Fruit fly (Drosophila melanogaster) whole organism, embryonic: ENCODE measurements around the gene Sgp.

Source experiments
- Ada2b ChIP-seq: fragments of 200-800 bp; sonication (Bioruptor generic); IDR thresholded peaks from 2 replicates; pipeline ENCODE4 v1.3.6; 2022; ENCODE audit warnings: missing biosample characterization, missing genetic modification characterization
- Aef1 ChIP-seq: fragments of 200-800 bp; sonication (Bioruptor generic); IDR thresholded peaks from 3 replicates; pipeline ENCODE4 v1.3.6; 2022; ENCODE audit warnings: missing biosample characterization, missing genetic modification characterization
- Awh ChIP-seq: fragments of 200-800 bp; sonication (Bioruptor generic); IDR thresholded peaks from 2 replicates; pipeline ENCODE4, ENCODE4 v1.3.6; 2022; ENCODE audit warnings: missing biosample characterization, missing genetic modification characterization
- Bgb ChIP-seq: fragments of 200-800 bp; sonication (Bioruptor generic); IDR thresholded peaks from 2 replicates; pipeline ENCODE4 v1.3.6; 2022; ENCODE audit warnings: missing biosample characterization, missing genetic modification characterization; ENCODE audit not compliant: partially characterized antibody
- C15 ChIP-seq: fragments of 200-800 bp; sonication (Bioruptor generic); IDR thresholded peaks from 3 replicates; pipeline ENCODE4 v1.3.6; 2022; ENCODE audit warnings: missing biosample characterization, missing genetic modification characterization
- CG11093 ChIP-seq: fragments of 200-800 bp; sonication (Bioruptor generic); IDR thresholded peaks from 3 replicates; pipeline ENCODE4 v1.3.6; 2022; ENCODE audit warnings: missing biosample characterization, missing genetic modification characterization
- CG11723 ChIP-seq: fragments of 200-800 bp; sonication (Bioruptor generic); optimal IDR thresholded peaks from 2 replicates; lab custom pipeline; 2017; ENCODE audit warnings: missing biosample characterization, mild to moderate bottlenecking, missing genetic modification characterization
- CG12155 ChIP-seq: fragments of 200-800 bp; sonication (Bioruptor generic); optimal IDR thresholded peaks from 3 replicates; lab custom pipeline; 2016; ENCODE audit warnings: missing biosample characterization, missing genetic modification characterization
- CG12769 ChIP-seq: fragments of 200-800 bp; sonication (Bioruptor generic); optimal IDR thresholded peaks from 2 replicates; lab custom pipeline; 2019; ENCODE audit warnings: missing biosample characterization, mild to moderate bottlenecking, missing genetic modification characterization, moderate library complexity
- CG14965 ChIP-seq: fragments of 200-800 bp; sonication (Bioruptor generic); optimal IDR thresholded peaks from 2 replicates; lab custom pipeline; 2016; ENCODE audit warnings: missing biosample characterization, missing genetic modification characterization, borderline replicate concordance
- CG15514 ChIP-seq: fragments of 200-800 bp; sonication (Bioruptor generic); optimal IDR thresholded peaks from 3 replicates; lab custom pipeline; 2017; ENCODE audit warnings: missing biosample characterization, missing genetic modification characterization, mild to moderate bottlenecking, moderate library complexity, missing genetic modification reagents
- CG17328 ChIP-seq: fragments of 200-800 bp; sonication (Bioruptor generic); IDR thresholded peaks from 2 replicates; pipeline ENCODE4 v1.3.6; 2022; ENCODE audit warnings: missing biosample characterization, missing genetic modification characterization
- CG2116 ChIP-seq: fragments of 200-800 bp; sonication (Bioruptor generic); optimal IDR thresholded peaks from 3 replicates; lab custom pipeline; 2018; ENCODE audit warnings: missing biosample characterization, mild to moderate bottlenecking, missing genetic modification characterization
- CG2199 ChIP-seq: fragments of 200-800 bp; sonication (Bioruptor generic); IDR thresholded peaks from 3 replicates; pipeline ENCODE4 v1.3.6; 2022; ENCODE audit warnings: missing biosample characterization, missing genetic modification characterization
- CG31224 ChIP-seq: fragments of 200-800 bp; sonication (Bioruptor generic); IDR thresholded peaks from 2 replicates; pipeline ENCODE4 v1.3.6; 2022; ENCODE audit warnings: missing biosample characterization, missing genetic modification characterization
- CG31441 ChIP-seq: fragments of 200-800 bp; sonication (Bioruptor generic); IDR thresholded peaks from 2 replicates; pipeline ENCODE4 v1.3.6; 2022; ENCODE audit warnings: missing biosample characterization, missing genetic modification characterization
- CG32532 ChIP-seq: fragments of 200-800 bp; sonication (Bioruptor generic); IDR thresholded peaks from 2 replicates; pipeline ENCODE4 v1.3.6; 2022; ENCODE audit warnings: missing biosample characterization, missing genetic modification characterization
- CG6254 ChIP-seq: fragments of 200-800 bp; sonication (Bioruptor generic); optimal IDR thresholded peaks from 3 replicates; lab custom pipeline; 2017; ENCODE audit warnings: mild to moderate bottlenecking, missing biosample characterization, missing genetic modification reagents, missing genetic modification characterization
- CG6813 ChIP-seq: fragments of 200-800 bp; sonication (Bioruptor generic); optimal IDR thresholded peaks from 2 replicates; lab custom pipeline; 2017; ENCODE audit warnings: missing biosample characterization, missing genetic modification characterization, mild to moderate bottlenecking, moderate library complexity, missing genetic modification reagents
- CG7372 ChIP-seq: fragments of 200-800 bp; sonication (Bioruptor generic); IDR thresholded peaks from 2 replicates; pipeline ENCODE4 v1.3.6; 2022; ENCODE audit warnings: missing biosample characterization, missing genetic modification characterization
- CG7839 ChIP-seq: fragments of 200-800 bp; sonication (Bioruptor generic); optimal IDR thresholded peaks from 3 replicates; lab custom pipeline; 2018; ENCODE audit warnings: missing biosample characterization, mild to moderate bottlenecking, missing genetic modification characterization, moderate library complexity
- CG7928 ChIP-seq: fragments of 200-800 bp; sonication (Bioruptor generic); optimal IDR thresholded peaks from 2 replicates; lab custom pipeline; 2017; ENCODE audit warnings: missing biosample characterization, mild to moderate bottlenecking, missing genetic modification characterization
- CG7987 ChIP-seq: fragments of 200-800 bp; sonication (Bioruptor generic); optimal IDR thresholded peaks from 2 replicates; lab custom pipeline; 2018; ENCODE audit warnings: missing biosample characterization, mild to moderate bottlenecking, missing genetic modification characterization, moderate library complexity
- CoRest ChIP-seq: fragments of 200-800 bp; sonication (Bioruptor generic); optimal IDR thresholded peaks from 3 replicates; lab custom pipeline; 2018; ENCODE audit warnings: missing biosample characterization, mild to moderate bottlenecking, missing genetic modification characterization, moderate library complexity
- D19A ChIP-seq: fragments of 200-800 bp; optimal IDR thresholded peaks from 3 replicates; lab custom pipeline; 2019; ENCODE audit warnings: missing biosample characterization, mild to moderate bottlenecking, missing genetic modification characterization, moderate library complexity
- Dbx ChIP-seq: fragments of 200-800 bp; sonication (Bioruptor generic); IDR thresholded peaks from 3 replicates; pipeline ENCODE4 v1.3.6; 2022; ENCODE audit warnings: missing biosample characterization, missing genetic modification characterization
- HHEX ChIP-seq: fragments of 200-800 bp; sonication (Bioruptor generic); optimal IDR thresholded peaks from 3 replicates; lab custom pipeline; 2017; ENCODE audit warnings: missing biosample characterization, mild to moderate bottlenecking, missing genetic modification characterization, missing genetic modification reagents
- Med ChIP-seq: fragments of 200-800 bp; sonication (Bioruptor generic); peaks from one replicate; lab custom pipeline; 2016; ENCODE audit warnings: missing biosample characterization, missing genetic modification characterization, mild to moderate bottlenecking, inconsistent platforms, moderate library complexity
- Optix ChIP-seq: fragments of 200-800 bp; sonication (Bioruptor generic); IDR thresholded peaks from 3 replicates; pipeline ENCODE4 v1.3.6; 2022; ENCODE audit warnings: missing biosample characterization, missing genetic modification characterization
- Ptx1 ChIP-seq: fragments of 200-800 bp; sonication (Bioruptor generic); IDR thresholded peaks from 2 replicates; pipeline ENCODE4 v1.3.6; 2022; ENCODE audit warnings: missing biosample characterization, missing genetic modification characterization
- Sin3A ChIP-seq: fragments of >200 bp; optimal IDR thresholded peaks from 2 replicates; lab custom pipeline; 2018
- Sry-δ ChIP-seq: fragments of 200-800 bp; sonication (Bioruptor generic); optimal IDR thresholded peaks from 2 replicates; lab custom pipeline; 2016; ENCODE audit warnings: missing biosample characterization, missing genetic modification characterization
- Taf1 ChIP-seq: fragments of 200-800 bp; sonication (Bioruptor generic); IDR thresholded peaks from 2 replicates; pipeline ENCODE4 v1.3.6; 2022; ENCODE audit warnings: missing biosample characterization, missing genetic modification characterization
- YL-1 ChIP-seq: fragments of 200-800 bp; sonication (Bioruptor generic); optimal IDR thresholded peaks from 3 replicates; lab custom pipeline; 2017; ENCODE audit warnings: missing biosample characterization, mild to moderate bottlenecking, missing genetic modification characterization
- ap ChIP-seq: fragments of 200-800 bp; sonication (Bioruptor generic); IDR thresholded peaks from 2 replicates; pipeline ENCODE4 v1.3.6; 2022; ENCODE audit warnings: missing biosample characterization, missing genetic modification characterization
- bab2 ChIP-seq: fragments of 200-800 bp; sonication (Bioruptor generic); optimal IDR thresholded peaks from 2 replicates; lab custom pipeline; 2016; ENCODE audit warnings: missing biosample characterization, missing genetic modification characterization
- caup ChIP-seq: fragments of 200-800 bp; sonication (Bioruptor generic); optimal IDR thresholded peaks from 3 replicates; lab custom pipeline; 2017; ENCODE audit warnings: missing biosample characterization, mild to moderate bottlenecking, missing genetic modification characterization, moderate library complexity; ENCODE audit not compliant: severe bottlenecking
- cg ChIP-seq: fragments of 200-800 bp; sonication (Bioruptor generic); optimal IDR thresholded peaks from 3 replicates; lab custom pipeline; 2019; ENCODE audit warnings: missing biosample characterization, mild to moderate bottlenecking, missing genetic modification characterization, moderate library complexity
- dm ChIP-seq: fragments of 200-800 bp; sonication (Bioruptor generic); optimal IDR thresholded peaks from 3 replicates; lab custom pipeline; 2016; ENCODE audit warnings: missing biosample characterization, missing genetic modification characterization
- eve ChIP-seq, 2 experiments: fragments of >200 bp; optimal IDR thresholded peaks; 2 replicates each; lab custom pipeline; 2017; ENCODE audit warnings: missing biosample characterization in 2 of 2, missing genetic modification characterization in 2 of 2
- hbn ChIP-seq: fragments of 200-800 bp; sonication (Bioruptor generic); IDR thresholded peaks from 2 replicates; pipeline ENCODE4 v1.3.6; 2022; ENCODE audit warnings: missing biosample characterization, missing genetic modification characterization; ENCODE audit not compliant: partially characterized antibody
- inv ChIP-seq: fragments of 200-800 bp; sonication (Bioruptor generic); IDR thresholded peaks from 2 replicates; pipeline ENCODE4 v1.3.6; 2022; ENCODE audit warnings: missing biosample characterization, missing genetic modification characterization; ENCODE audit not compliant: partially characterized antibody
- kay ChIP-seq: fragments of 200-800 bp; sonication (Bioruptor generic); optimal IDR thresholded peaks from 2 replicates; lab custom pipeline; 2016; ENCODE audit warnings: missing biosample characterization, missing genetic modification characterization
- kni ChIP-seq: fragments of 200-800 bp; sonication (Bioruptor generic); optimal IDR thresholded peaks from 3 replicates; lab custom pipeline; 2017; ENCODE audit warnings: mild to moderate bottlenecking, missing biosample characterization, missing genetic modification reagents, missing genetic modification characterization
- mirr ChIP-seq: fragments of 200-800 bp; sonication (Bioruptor generic); optimal IDR thresholded peaks from 3 replicates; lab custom pipeline; 2018; ENCODE audit warnings: missing biosample characterization, mild to moderate bottlenecking, missing genetic modification characterization
- scrt ChIP-seq: fragments of 200-800 bp; sonication (Bioruptor generic); optimal IDR thresholded peaks from 2 replicates; lab custom pipeline; 2018; ENCODE audit warnings: missing biosample characterization, mild to moderate bottlenecking, missing genetic modification characterization, moderate library complexity
- sisA ChIP-seq: fragments of 200-800 bp; sonication (Bioruptor generic); IDR thresholded peaks from 2 replicates; pipeline ENCODE4 v1.3.6; 2022; ENCODE audit warnings: missing biosample characterization, missing genetic modification characterization
- tap ChIP-seq: fragments of 200-800 bp; optimal IDR thresholded peaks from 3 replicates; lab custom pipeline; 2019; ENCODE audit warnings: missing biosample characterization, mild to moderate bottlenecking, missing genetic modification characterization, moderate library complexity
- tgo ChIP-seq: fragments of 200-800 bp; sonication (Bioruptor generic); IDR thresholded peaks from 3 replicates; pipeline ENCODE4 v1.3.6; 2022; ENCODE audit warnings: missing biosample characterization, missing genetic modification characterization
- wdn ChIP-seq: fragments of 200-800 bp; sonication (Bioruptor generic); IDR thresholded peaks from 2 replicates; pipeline ENCODE4 v1.3.6; 2022; ENCODE audit warnings: missing biosample characterization, missing genetic modification characterization
- wor ChIP-seq: fragments of 200-800 bp; sonication (Bioruptor generic); IDR thresholded peaks from 2 replicates; pipeline ENCODE4 v1.3.6; 2022; ENCODE audit warnings: missing biosample characterization, missing genetic modification characterization
- yki ChIP-seq: fragments of >200 bp; optimal IDR thresholded peaks from 3 replicates; lab custom pipeline; 2018

Sgp gene

DNA sequence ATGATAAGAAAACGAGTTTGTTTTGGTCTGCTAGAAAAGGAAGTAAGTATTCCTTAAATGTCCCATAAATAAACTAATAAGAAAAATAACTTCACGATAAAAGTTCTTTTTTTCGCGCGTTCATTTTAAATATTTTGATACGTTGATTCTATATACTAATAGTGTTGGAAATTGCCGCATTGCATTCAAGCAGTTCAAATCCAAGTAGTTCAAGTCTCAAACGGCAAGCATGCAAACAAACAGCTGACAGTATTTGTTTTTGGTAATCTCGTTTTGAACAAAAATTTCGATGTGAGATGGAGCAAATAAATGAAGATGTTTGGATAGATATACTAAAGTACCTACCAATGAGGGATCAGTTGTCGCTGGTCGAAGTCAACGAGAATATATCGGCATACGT is 30.8 kb upstream of the Sgp start, which contains the start of gene CG13088 (continued):
- TF ChIP-seq CG12769 (tag; lab: Kevin White, UChicago), result no peak
- TF ChIP-seq kni (GFP tag; lab: Kevin White, UChicago), result no peak
- TF ChIP-seq Med (GFP tag; lab: Kevin White, UChicago), result peak; percentile 89
- peak; percentile 56 for TF ChIP-seq CoRest (tag; lab: Kevin White, UChicago)
- TF ChIP-seq CG6813 (GFP tag; lab: Kevin White, UChicago), result no peak
- peak; percentile 36 for TF ChIP-seq CG7987
- TF ChIP-seq sisA, result no peak
- TF ChIP-seq wor (GFP tag; lab: Robert Waterston, UW), result no peak
- peak; percentile 61 for TF ChIP-seq CG15514
- TF ChIP-seq tap (tag; lab: Kevin White, UChicago), result no peak
- no peak for TF ChIP-seq CG11093
- no peak for TF ChIP-seq Ptx1 (GFP tag; lab: Robert Waterston, UW)
- TF ChIP-seq Awh (GFP tag; lab: Robert Waterston, UW), result no peak
- TF ChIP-seq CG11723 (GFP tag; lab: Kevin White, UChicago), result no peak
- TF ChIP-seq scrt (GFP tag; lab: Kevin White, UChicago), result no peak
- TF ChIP-seq ap (GFP tag; lab: Robert Waterston, UW), result no peak
- no peak for TF ChIP-seq caup (GFP tag; lab: Kevin White, UChicago)
- TF ChIP-seq CG31224, result no peak
- no peak for TF ChIP-seq Optix (GFP tag; lab: Robert Waterston, UW)
- TF ChIP-seq yki (lab: Kevin White, UChicago), result no peak
- no peak for TF ChIP-seq CG7372 (GFP tag; lab: Robert Waterston, UW)
- TF ChIP-seq Bgb (GFP tag; lab: Robert Waterston, UW), result peak; percentile 45; the same call in 1 of the 2 replicates
- TF ChIP-seq CG2116, result peak; percentile 61
- TF ChIP-seq eve (GFP tag; optimal IDR thresholded peaks at IDR 0.05; lab: Kevin White, UChicago), result no peak
- TF ChIP-seq CG14965 (GFP tag; lab: Kevin White, UChicago), result no peak
- no peak for TF ChIP-seq Sin3A (lab: Kevin White, UChicago)
- TF ChIP-seq CG6254 (GFP tag; lab: Kevin White, UChicago), result no peak
- no peak for TF ChIP-seq mirr (GFP tag; lab: Kevin White, UChicago)
- TF ChIP-seq CG32532 (GFP tag; lab: Robert Waterston, UW), result no peak; the same call in 1 of the 2 replicates
- TF ChIP-seq wdn, result no peak
- TF ChIP-seq Dbx (GFP tag; lab: Robert Waterston, UW), result 0 out of 3 replicates have a peak, but pooled peaks have one; percentile 21
- TF ChIP-seq Ada2b (GFP tag; lab: Robert Waterston, UW), result no peak
- TF ChIP-seq kay (GFP tag; lab: Kevin White, UChicago), result no peak
- TF ChIP-seq HHEX (GFP tag; lab: Kevin White, UChicago), result no peak
- TF ChIP-seq CG31441 (GFP tag; lab: Robert Waterston, UW), result no peak
- TF ChIP-seq bab2 (GFP tag; lab: Kevin White, UChicago), result peak; percentile 50
- no peak for TF ChIP-seq CG17328 (GFP tag; lab: Robert Waterston, UW)
- peak; percentile 3 for TF ChIP-seq YL-1 (GFP tag; lab: Kevin White, UChicago)
- no peak for TF ChIP-seq cg (GFP tag; lab: Kevin White, UChicago)
- peak; percentile 47 for TF ChIP-seq Sry-δ
- TF ChIP-seq C15 (GFP tag; lab: Robert Waterston, UW), result no peak
- TF ChIP-seq Aef1 (GFP tag; lab: Robert Waterston, UW), result peak; percentile 38; the same call in 1 of the 3 replicates
- no peak for TF ChIP-seq Taf1 (GFP tag; lab: Robert Waterston, UW)
- TF ChIP-seq CG7928, result no peak
- TF ChIP-seq CG2199 (GFP tag; lab: Robert Waterston, UW), result no peak
- no peak for TF ChIP-seq D19A
- no peak for TF ChIP-seq hbn (GFP tag; lab: Robert Waterston, UW)
- no peak for TF ChIP-seq tgo
- peak; percentile 42 for TF ChIP-seq CG12155
- no peak for TF ChIP-seq inv (GFP tag; lab: Robert Waterston, UW)
- TF ChIP-seq CG7839 (tag; lab: Kevin White, UChicago), result no peak
- peak; percentile 67 for TF ChIP-seq dm (GFP tag; lab: Kevin White, UChicago)
